Worm (Caenorhabditis elegans) whole organism, L3 larva: ENCODE measurements around the gene bgal-1.

ENCODE experiments used
- R02D3.7 ChIP-seq: fragments of 150-350 bp; optimal IDR thresholded peaks from 2 replicates; lab custom pipeline; 2014; ENCODE audit warnings: missing biosample characterization, missing genetic modification characterization
- ZK546.5 ChIP-seq: sonication (generic microtip); optimal IDR thresholded peaks from 2 replicates; lab custom pipeline; 2017; ENCODE audit warnings: missing biosample characterization, missing genetic modification characterization
- aly-2 ChIP-seq: fragments of 150-350 bp; optimal IDR thresholded peaks from 2 replicates; lab custom pipeline; 2014; ENCODE audit warnings: missing biosample characterization, missing genetic modification characterization
- ceh-28 ChIP-seq: fragments of 150-350 bp; optimal IDR thresholded peaks from 2 replicates; lab custom pipeline; 2014; ENCODE audit warnings: missing biosample characterization, missing genetic modification reagents, missing genetic modification characterization
- ceh-82 ChIP-seq: fragments of 150-350 bp; optimal IDR thresholded peaks from 2 replicates; lab custom pipeline; 2014; ENCODE audit warnings: missing biosample characterization, missing genetic modification characterization
- daf-12 ChIP-seq: fragments of 150-350 bp; optimal IDR thresholded peaks from 2 replicates; lab custom pipeline; 2014; ENCODE audit warnings: missing biosample characterization, missing genetic modification reagents, missing genetic modification characterization
- egl-27 ChIP-seq: sonication (generic microtip); optimal IDR thresholded peaks from 4 replicates; lab custom pipeline; 2017; ENCODE audit warnings: missing biosample characterization, missing genetic modification reagents, missing genetic modification characterization
- egl-5 ChIP-seq: fragments of 150-350 bp; optimal IDR thresholded peaks from 2 replicates; lab custom pipeline; 2017; ENCODE audit warnings: missing biosample characterization, missing genetic modification reagents, missing genetic modification characterization, inconsistent platforms
- elt-2 ChIP-seq: sonication (generic microtip); optimal IDR thresholded peaks from 2 replicates; lab custom pipeline; 2016; ENCODE audit warnings: missing genetic modification reagents, mild to moderate bottlenecking, missing genetic modification characterization, missing compliant biosample characterization
- eor-1 ChIP-seq, 2 experiments: fragments of 150-350 bp; optimal IDR thresholded peaks; 2 replicates each; lab custom pipeline; 2014 to 2018; ENCODE audit warnings: missing biosample characterization in 2 of 2, missing genetic modification characterization in 2 of 2
- fkh-10 ChIP-seq: sonication (generic microtip); optimal IDR thresholded peaks from 2 replicates; lab custom pipeline; 2017; ENCODE audit warnings: missing biosample characterization, missing genetic modification reagents, missing genetic modification characterization
- fkh-2 ChIP-seq: fragments of 150-350 bp; optimal IDR thresholded peaks from 2 replicates; lab custom pipeline; 2014; ENCODE audit warnings: missing biosample characterization, missing genetic modification reagents, missing genetic modification characterization
- fos-1 ChIP-seq: fragments of 150-350 bp; optimal IDR thresholded peaks from 2 replicates; lab custom pipeline; 2014; ENCODE audit warnings: missing biosample characterization, missing genetic modification characterization
- hmg-11 ChIP-seq: sonication (generic microtip); optimal IDR thresholded peaks from 2 replicates; lab custom pipeline; 2016; ENCODE audit warnings: missing genetic modification characterization, missing compliant biosample characterization
- jun-1 ChIP-seq: fragments of 150-350 bp; optimal IDR thresholded peaks from 2 replicates; lab custom pipeline; 2014; ENCODE audit warnings: missing biosample characterization, missing genetic modification reagents, missing genetic modification characterization
- lin-39 ChIP-seq: fragments of 150-350 bp; optimal IDR thresholded peaks from 2 replicates; lab custom pipeline; 2018; ENCODE audit warnings: missing biosample characterization, missing genetic modification reagents, missing genetic modification characterization
- lsy-12 ChIP-seq: sonication (generic microtip); optimal IDR thresholded peaks from 2 replicates; lab custom pipeline; 2016; ENCODE audit warnings: mild to moderate bottlenecking, missing genetic modification characterization, missing compliant biosample characterization
- nfya-1 ChIP-seq: sonication (generic microtip); optimal IDR thresholded peaks from 2 replicates; lab custom pipeline; 2017; ENCODE audit warnings: missing genetic modification characterization, mild to moderate bottlenecking, missing compliant biosample characterization, antibody characterized with exemption, moderate library complexity; ENCODE audit not compliant: insufficient read depth
- nhr-11 ChIP-seq: fragments of 150-350 bp; optimal IDR thresholded peaks from 2 replicates; lab custom pipeline; 2014; ENCODE audit warnings: missing biosample characterization, missing genetic modification characterization
- nhr-237 ChIP-seq: fragments of 150-350 bp; optimal IDR thresholded peaks from 2 replicates; lab custom pipeline; 2014; ENCODE audit warnings: missing biosample characterization, missing genetic modification characterization
- nhr-25 ChIP-seq: sonication (generic microtip); optimal IDR thresholded peaks from 2 replicates; lab custom pipeline; 2017; ENCODE audit warnings: missing biosample characterization, missing genetic modification characterization
- nhr-43 ChIP-seq: sonication (generic microtip); optimal IDR thresholded peaks from 2 replicates; lab custom pipeline; 2016; ENCODE audit warnings: mild to moderate bottlenecking, missing genetic modification characterization, missing compliant biosample characterization; ENCODE audit not compliant: poor library complexity, severe bottlenecking
- pha-4 ChIP-seq: fragments of 150-350 bp; optimal IDR thresholded peaks from 2 replicates; lab custom pipeline; 2014; ENCODE audit warnings: missing biosample characterization, missing genetic modification reagents, missing genetic modification characterization
- pqm-1 ChIP-seq: fragments of 150-350 bp; optimal IDR thresholded peaks from 2 replicates; lab custom pipeline; 2017; ENCODE audit warnings: missing biosample characterization, missing genetic modification characterization, inconsistent platforms
- sea-2 ChIP-seq: fragments of 150-350 bp; sonication (generic microtip); optimal IDR thresholded peaks from 4 replicates; lab custom pipeline; 2014; ENCODE audit warnings: missing biosample characterization, missing genetic modification reagents, missing genetic modification characterization
- skn-1 ChIP-seq: fragments of 150-350 bp; optimal IDR thresholded peaks from 2 replicates; lab custom pipeline; 2014; ENCODE audit warnings: missing biosample characterization, missing genetic modification characterization
- tbx-2 ChIP-seq: sonication (generic microtip); optimal IDR thresholded peaks from 2 replicates; lab custom pipeline; 2016; ENCODE audit warnings: mild to moderate bottlenecking, missing genetic modification characterization, missing compliant biosample characterization
- unc-39 ChIP-seq: sonication (generic microtip); optimal IDR thresholded peaks from 4 replicates; lab custom pipeline; 2017; ENCODE audit warnings: missing biosample characterization, missing genetic modification characterization
- ztf-11 ChIP-seq: fragments of 150-350 bp; optimal IDR thresholded peaks from 2 replicates; lab custom pipeline; 2014; ENCODE audit warnings: missing biosample characterization, missing genetic modification characterization

bgal-1 gene

DNA sequence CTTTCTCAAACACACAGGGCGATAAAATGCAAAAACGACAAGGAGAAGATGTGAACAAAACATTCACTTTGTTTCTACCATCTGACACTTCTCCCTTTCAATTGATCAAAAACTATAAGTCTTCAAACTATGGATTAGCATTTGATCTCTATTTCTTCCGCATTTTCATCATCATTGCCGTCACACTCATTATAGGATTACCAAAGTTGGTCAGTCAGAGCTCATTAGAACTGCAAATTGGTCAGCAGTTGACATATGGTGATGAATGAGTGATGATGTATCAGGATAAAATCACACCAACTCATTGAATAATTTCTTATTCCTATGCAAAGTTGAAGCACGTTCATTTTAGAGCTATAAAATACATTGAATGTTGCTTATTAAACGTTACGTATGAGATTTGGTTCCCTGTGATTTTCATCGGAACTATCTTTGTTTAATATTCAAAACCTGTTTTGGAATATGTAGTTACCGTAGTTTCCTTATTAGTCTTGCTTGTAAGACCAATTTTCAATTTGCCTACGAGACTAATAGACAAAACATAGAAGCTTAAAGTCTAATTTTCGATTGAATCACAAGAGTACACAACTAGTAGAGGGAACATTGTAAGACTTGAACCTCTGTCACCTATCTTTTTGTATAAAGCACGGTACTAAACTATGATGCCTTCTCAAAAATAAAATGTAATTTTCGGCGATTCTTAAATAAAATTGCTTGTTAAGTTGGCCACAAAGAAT, 16.2 kb downstream of the bgal-1 start:
- TF ChIP-seq unc-39 (tag; lab: Kevin White, UChicago) (no peak), nhr-11 (tag; lab: Kevin White, UChicago) (no peak), lsy-12 (tag; lab: Kevin White, UChicago) (no peak), tbx-2 (tag; lab: Kevin White, UChicago) (no peak), ZK546.5 (tag; lab: Kevin White, UChicago) (no peak)
- TF ChIP-seq, all 47 proteins: peak for 0

- no peak for TF ChIP-seq pqm-1 (tag; lab: Kevin White, UChicago)
- no peak for TF ChIP-seq skn-1 (tag; lab: Kevin White, UChicago)
- no peak for TF ChIP-seq fos-1 (tag; lab: Kevin White, UChicago)
- TF ChIP-seq egl-27 (tag; lab: Kevin White, UChicago), result no peak
- TF ChIP-seq ceh-28 (tag; lab: Kevin White, UChicago), result no peak
- TF ChIP-seq ceh-82 (tag; lab: Kevin White, UChicago), result no peak
- TF ChIP-seq eor-1 (tag; optimal IDR thresholded peaks at IDR 0.05; lab: Kevin White, UChicago), result no peak
- TF ChIP-seq lin-39 (tag; lab: Kevin White, UChicago), result no peak
- TF ChIP-seq nhr-25 (tag; lab: Kevin White, UChicago), result no peak
- TF ChIP-seq ZK546.5 (tag; lab: Kevin White, UChicago), result no peak
- no peak for TF ChIP-seq elt-2 (tag; lab: Kevin White, UChicago)
- TF ChIP-seq fkh-2 (tag; lab: Kevin White, UChicago), result no peak
- TF ChIP-seq, all 47 proteins: peak for 0
These were observed 19.4 kb downstream of the bgal-1 start for ce11 chrV:11206467-11206866.

ce11 chrV:11204452-11204851, 21.4 kb downstream of the bgal-1 start:
- no peak for TF ChIP-seq eor-1 (tag; optimal IDR thresholded peaks at IDR 0.05; lab: Kevin White, UChicago)
- TF ChIP-seq unc-39 (tag; lab: Kevin White, UChicago), result no peak
- no peak for TF ChIP-seq R02D3.7
- TF ChIP-seq aly-2 (tag; lab: Kevin White, UChicago), result no peak
- peak; percentile 91 for TF ChIP-seq egl-5 (tag; lab: Kevin White, UChicago)
- no peak for TF ChIP-seq fos-1 (tag; lab: Kevin White, UChicago)

DNA sequence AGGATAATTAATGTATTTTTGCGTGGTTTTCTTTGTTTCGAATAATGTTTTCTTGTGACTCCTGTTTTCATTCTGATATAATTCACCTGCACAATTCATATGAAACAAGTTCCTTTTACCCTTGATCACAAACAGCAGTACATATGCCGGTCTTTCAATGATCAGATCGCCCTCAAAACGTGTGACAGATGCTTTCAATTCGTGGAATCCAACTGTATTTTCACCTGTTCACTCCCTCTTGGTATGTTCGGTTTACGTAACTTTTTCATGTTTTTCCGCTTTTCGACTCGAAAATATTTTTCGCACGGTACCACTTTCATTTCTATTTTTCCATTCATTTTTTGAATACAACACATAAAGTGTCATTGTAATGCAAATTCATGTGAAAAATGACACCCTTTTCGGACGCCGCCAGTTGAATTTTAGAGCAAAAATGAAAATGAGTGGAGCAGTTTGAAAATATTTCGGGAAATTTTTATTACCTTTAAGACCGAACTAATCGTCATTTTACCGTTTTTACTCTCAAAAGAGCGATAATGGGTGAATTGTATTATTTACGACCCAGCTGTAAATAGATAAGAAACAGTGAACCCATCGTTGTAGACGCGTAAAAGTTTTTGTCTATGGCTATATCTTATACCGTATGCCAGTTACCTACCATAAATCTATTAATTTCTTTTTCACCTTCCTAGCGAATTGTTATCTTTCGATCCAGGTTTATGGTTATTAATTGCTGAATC, 23.8 kb downstream of the bgal-1 start, which contains the start of gene K10D6.4:
TSS of gene K10D6.4 (plus strand) at position 100 of the 740 bp plus-strand sequence.
- TF ChIP-seq hmg-11 (tag; lab: Kevin White, UChicago), result no peak
- TF ChIP-seq pqm-1 (tag; lab: Kevin White, UChicago), result peak; percentile 13
- no peak for TF ChIP-seq nhr-25 (tag; lab: Kevin White, UChicago)
- TF ChIP-seq elt-2 (tag; lab: Kevin White, UChicago), result peak; percentile 75
- TF ChIP-seq ztf-11, result no peak
- no peak for TF ChIP-seq nhr-237 (tag; lab: Kevin White, UChicago)

DNA sequence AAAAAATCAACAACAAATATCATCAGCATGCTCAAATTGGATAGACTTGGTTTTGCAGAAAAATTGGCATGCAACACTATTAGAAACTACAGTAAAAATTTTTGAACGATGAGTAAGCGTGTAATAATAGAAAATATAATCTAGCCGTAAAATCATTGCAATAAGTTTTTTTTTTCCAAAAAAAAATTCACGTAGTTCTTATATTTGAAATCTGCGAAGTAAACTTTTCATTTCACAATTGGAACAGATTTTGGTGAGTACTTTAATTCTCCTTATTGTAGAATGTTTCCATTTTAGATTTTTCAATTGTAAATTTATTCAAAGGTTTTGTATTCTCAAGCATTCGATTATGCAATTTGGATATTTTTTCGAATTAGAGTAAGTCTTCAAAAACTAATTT, 25.5 kb downstream of the bgal-1 start, which contains the start of gene K10D6.3:
TSS of gene K10D6.3 (plus strand) at position 301 of the 400 bp plus-strand sequence.
- TF ChIP-seq fkh-2 (tag; lab: Kevin White, UChicago) (no peak), nfya-1 (tag; lab: Kevin White, UChicago) (no peak), sea-2 (GFP tag; lab: Kevin White, UChicago) (no peak), pha-4 (tag; lab: Kevin White, UChicago) (no peak)

ce11 chrV:11199497-11199896, 26.3 kb downstream of the bgal-1 start:
- TF ChIP-seq nfya-1 (tag; lab: Kevin White, UChicago) (no peak), unc-39 (tag; lab: Kevin White, UChicago) (no peak), nhr-25 (tag; lab: Kevin White, UChicago) (peak; percentile 36), pha-4 (tag; lab: Kevin White, UChicago) (no peak), daf-12 (tag; lab: Kevin White, UChicago) (no peak), fkh-10 (GFP tag; lab: Kevin White, UChicago) (no peak), nhr-43 (peak; percentile 14), egl-27 (tag; lab: Kevin White, UChicago) (no peak), ZK546.5 (tag; lab: Kevin White, UChicago) (no peak), jun-1 (tag; lab: Kevin White, UChicago) (no peak)
